Fruit fly (Drosophila melanogaster) whole organism, embryonic: ENCODE measurements around the gene TwdlL.

Experiments used
- Ada2b ChIP-seq: fragments of 200-800 bp; sonication (Bioruptor generic); IDR thresholded peaks from 2 replicates; pipeline ENCODE4 v1.3.6; 2022; ENCODE audit warnings: missing biosample characterization, missing genetic modification characterization
- Awh ChIP-seq: fragments of 200-800 bp; sonication (Bioruptor generic); IDR thresholded peaks from 2 replicates; pipeline ENCODE4, ENCODE4 v1.3.6; 2022; ENCODE audit warnings: missing biosample characterization, missing genetic modification characterization
- B-H2 ChIP-seq: fragments of 200-800 bp; sonication (Bioruptor generic); optimal IDR thresholded peaks from 2 replicates; lab custom pipeline; 2018; ENCODE audit warnings: missing biosample characterization, mild to moderate bottlenecking, missing genetic modification characterization
- BEAF-32 ChIP-seq: fragments of 200-800 bp; sonication (Bioruptor generic); optimal IDR thresholded peaks from 3 replicates; lab custom pipeline; 2017; ENCODE audit warnings: missing biosample characterization, missing genetic modification characterization, mild to moderate bottlenecking, moderate library complexity, missing genetic modification reagents
- CG1024 ChIP-seq: fragments of 200-800 bp; sonication (Bioruptor generic); IDR thresholded peaks from 2 replicates; pipeline ENCODE4 v1.3.6; 2022; ENCODE audit warnings: missing biosample characterization, missing genetic modification characterization
- CG11085 ChIP-seq: fragments of 200-800 bp; sonication (Bioruptor generic); IDR thresholded peaks from 2 replicates; pipeline ENCODE4 v1.3.6; 2022; ENCODE audit warnings: missing biosample characterization, missing genetic modification characterization
- CG11398 ChIP-seq: fragments of 200-800 bp; sonication (Bioruptor generic); optimal IDR thresholded peaks from 2 replicates; lab custom pipeline; 2016; ENCODE audit warnings: missing biosample characterization, missing genetic modification characterization
- CG11723 ChIP-seq: fragments of 200-800 bp; sonication (Bioruptor generic); optimal IDR thresholded peaks from 2 replicates; lab custom pipeline; 2017; ENCODE audit warnings: missing biosample characterization, mild to moderate bottlenecking, missing genetic modification characterization
- CG12104 ChIP-seq: fragments of 200-800 bp; sonication (Bioruptor generic); optimal IDR thresholded peaks from 3 replicates; lab custom pipeline; 2016; ENCODE audit warnings: missing biosample characterization, missing genetic modification characterization
- CG12155 ChIP-seq: fragments of 200-800 bp; sonication (Bioruptor generic); optimal IDR thresholded peaks from 3 replicates; lab custom pipeline; 2016; ENCODE audit warnings: missing biosample characterization, missing genetic modification characterization
- CG1529 ChIP-seq: fragments of 200-800 bp; sonication (Bioruptor generic); optimal IDR thresholded peaks from 3 replicates; lab custom pipeline; 2018; ENCODE audit warnings: missing biosample characterization, missing genetic modification characterization
- CG16779 ChIP-seq: fragments of 200-800 bp; sonication (Bioruptor generic); IDR thresholded peaks from 2 replicates; pipeline ENCODE4 v1.3.6; 2022; ENCODE audit warnings: missing biosample characterization, missing genetic modification characterization
- CG17568 ChIP-seq: fragments of 200-800 bp; sonication (Bioruptor generic); optimal IDR thresholded peaks from 2 replicates; lab custom pipeline; 2018; ENCODE audit warnings: missing biosample characterization, mild to moderate bottlenecking, missing genetic modification characterization, moderate library complexity
- CG18011 ChIP-seq: fragments of 200-800 bp; sonication (Bioruptor generic); optimal IDR thresholded peaks from 2 replicates; lab custom pipeline; 2017; ENCODE audit warnings: missing biosample characterization, missing genetic modification characterization, mild to moderate bottlenecking, moderate library complexity, missing genotype
- CG18764 ChIP-seq: fragments of 200-800 bp; sonication (Bioruptor generic); optimal IDR thresholded peaks from 3 replicates; lab custom pipeline; 2016; ENCODE audit warnings: missing biosample characterization, missing genetic modification characterization
- CG2199 ChIP-seq: fragments of 200-800 bp; sonication (Bioruptor generic); IDR thresholded peaks from 3 replicates; pipeline ENCODE4 v1.3.6; 2022; ENCODE audit warnings: missing biosample characterization, missing genetic modification characterization
- CG30020 ChIP-seq: fragments of 200-800 bp; optimal IDR thresholded peaks from 2 replicates; lab custom pipeline; 2019; ENCODE audit warnings: missing biosample characterization, mild to moderate bottlenecking, missing genetic modification characterization, moderate library complexity
- CG6854 ChIP-seq: fragments of 200-800 bp; sonication (Bioruptor generic); optimal IDR thresholded peaks from 3 replicates; lab custom pipeline; 2017; ENCODE audit warnings: missing biosample characterization, mild to moderate bottlenecking, missing genetic modification characterization
- CG9727 ChIP-seq: fragments of 200-800 bp; sonication (Bioruptor generic); optimal IDR thresholded peaks from 3 replicates; lab custom pipeline; 2017; ENCODE audit warnings: missing biosample characterization, mild to moderate bottlenecking, missing genetic modification characterization
- D ChIP-seq, 2 experiments: fragments of 200-800 bp in 1 of 2; fragments of >200 bp in 1 of 2; sonication (Bioruptor generic) in 1 of 2; optimal IDR thresholded peaks; 2 replicates in 1 of 2; 3 replicates in 1 of 2; lab custom pipeline; 2017; ENCODE audit warnings: mild to moderate bottlenecking in 1 of 2, missing biosample characterization in 1 of 2, missing genetic modification characterization in 1 of 2, missing genetic modification reagents in 1 of 2
- D19B ChIP-seq: fragments of 200-800 bp; sonication (Bioruptor generic); optimal IDR thresholded peaks from 2 replicates; lab custom pipeline; 2017; ENCODE audit warnings: missing biosample characterization, mild to moderate bottlenecking, missing genetic modification characterization
- Dad ChIP-seq: fragments of 200-800 bp; sonication (Bioruptor generic); optimal IDR thresholded peaks from 3 replicates; lab custom pipeline; 2016; ENCODE audit warnings: missing biosample characterization, missing genetic modification characterization
- HHEX ChIP-seq: fragments of 200-800 bp; sonication (Bioruptor generic); optimal IDR thresholded peaks from 3 replicates; lab custom pipeline; 2017; ENCODE audit warnings: missing biosample characterization, mild to moderate bottlenecking, missing genetic modification characterization, missing genetic modification reagents
- HmgD ChIP-seq: fragments of 200-800 bp; sonication (Bioruptor generic); optimal IDR thresholded peaks from 3 replicates; lab custom pipeline; 2016; ENCODE audit warnings: missing biosample characterization, missing genetic modification characterization
- NFAT ChIP-seq: fragments of 200-800 bp; sonication (Bioruptor generic); IDR thresholded peaks from 2 replicates; pipeline ENCODE4 v1.3.6; 2022; ENCODE audit warnings: missing biosample characterization, missing genetic modification characterization
- Sox100B ChIP-seq: fragments of 200-800 bp; sonication (Bioruptor generic); optimal IDR thresholded peaks from 3 replicates; lab custom pipeline; 2018; ENCODE audit warnings: missing biosample characterization, mild to moderate bottlenecking, missing genetic modification characterization
- Sry-δ ChIP-seq: fragments of 200-800 bp; sonication (Bioruptor generic); optimal IDR thresholded peaks from 2 replicates; lab custom pipeline; 2016; ENCODE audit warnings: missing biosample characterization, missing genetic modification characterization
- ac ChIP-seq: fragments of 200-800 bp; sonication (Bioruptor generic); optimal IDR thresholded peaks from 3 replicates; lab custom pipeline; 2017; ENCODE audit warnings: missing biosample characterization, mild to moderate bottlenecking, missing genetic modification characterization
- caup ChIP-seq: fragments of 200-800 bp; sonication (Bioruptor generic); optimal IDR thresholded peaks from 3 replicates; lab custom pipeline; 2017; ENCODE audit warnings: missing biosample characterization, mild to moderate bottlenecking, missing genetic modification characterization, moderate library complexity; ENCODE audit not compliant: severe bottlenecking
- danr ChIP-seq: fragments of 200-800 bp; sonication (Bioruptor generic); IDR thresholded peaks from 2 replicates; pipeline ENCODE4 v1.3.6; 2022; ENCODE audit warnings: missing biosample characterization, missing genetic modification characterization
- emc ChIP-seq: fragments of 200-800 bp; sonication (Bioruptor generic); optimal IDR thresholded peaks from 2 replicates; lab custom pipeline; 2016; ENCODE audit warnings: missing biosample characterization, missing genetic modification characterization
- gcm ChIP-seq: fragments of 200-800 bp; sonication (Bioruptor generic); optimal IDR thresholded peaks from 2 replicates; lab custom pipeline; 2019; ENCODE audit warnings: missing biosample characterization, mild to moderate bottlenecking, missing genetic modification characterization, moderate library complexity
- grn ChIP-seq: fragments of 200-800 bp; sonication (Bioruptor generic); optimal IDR thresholded peaks from 3 replicates; lab custom pipeline; 2017; ENCODE audit warnings: missing biosample characterization, missing genetic modification characterization
- hkb ChIP-seq, 2 experiments: fragments of 200-800 bp in 1 of 2; fragments of >200 bp in 1 of 2; sonication (Bioruptor generic) in 1 of 2; IDR thresholded peaks in 1 of 2; optimal IDR thresholded peaks in 1 of 2; 2 replicates each; pipeline versions ENCODE4 v1.3.6 to Lab custom; 2017 to 2022; ENCODE audit warnings: missing biosample characterization in 1 of 2, missing genetic modification characterization in 1 of 2
- nerfin-2 ChIP-seq: fragments of 200-800 bp; sonication (Bioruptor generic); IDR thresholded peaks from 2 replicates; pipeline ENCODE4 v1.3.6; 2022; ENCODE audit warnings: missing biosample characterization, missing genetic modification characterization; ENCODE audit not compliant: partially characterized antibody
- oc ChIP-seq: fragments of 200-800 bp; sonication (Bioruptor generic); optimal IDR thresholded peaks from 2 replicates; lab custom pipeline; 2018; ENCODE audit warnings: missing biosample characterization, mild to moderate bottlenecking, missing genetic modification characterization, moderate library complexity
- odd ChIP-seq: fragments of 200-800 bp; sonication (Bioruptor generic); optimal IDR thresholded peaks from 2 replicates; lab custom pipeline; 2017; ENCODE audit warnings: missing biosample characterization, mild to moderate bottlenecking, missing genetic modification characterization
- onecut ChIP-seq: fragments of 200-800 bp; sonication (Bioruptor generic); IDR thresholded peaks from 2 replicates; pipeline ENCODE4 v1.3.6; 2022; ENCODE audit warnings: missing biosample characterization, missing genetic modification characterization
- prd ChIP-seq, 3 experiments: fragments of >200 bp in 2 of 3; fragments of 200-800 bp in 1 of 3; sonication (Bioruptor generic) in 1 of 3; optimal IDR thresholded peaks in 2 of 3; IDR thresholded peaks in 1 of 3; 2 replicates in 2 of 3; 3 replicates in 1 of 3; pipeline versions ENCODE4 v1.3.6 to Lab custom; 2017 to 2022; ENCODE audit warnings: missing biosample characterization in 1 of 3, missing genetic modification characterization in 1 of 3
- tgo ChIP-seq: fragments of 200-800 bp; sonication (Bioruptor generic); IDR thresholded peaks from 3 replicates; pipeline ENCODE4 v1.3.6; 2022; ENCODE audit warnings: missing biosample characterization, missing genetic modification characterization
- tll ChIP-seq, 2 experiments: fragments of 200-800 bp in 1 of 2; fragments of >200 bp in 1 of 2; sonication (Bioruptor generic) in 1 of 2; optimal IDR thresholded peaks; 2 replicates each; lab custom pipeline; 2017 to 2019; ENCODE audit warnings: missing biosample characterization in 2 of 2, missing genetic modification characterization in 2 of 2, mild to moderate bottlenecking in 1 of 2, moderate library complexity in 1 of 2
- zen ChIP-seq: fragments of 200-800 bp; sonication (Bioruptor generic); optimal IDR thresholded peaks from 3 replicates; lab custom pipeline; 2018; ENCODE audit warnings: missing biosample characterization, mild to moderate bottlenecking, missing genetic modification characterization, moderate library complexity
- zfh2 ChIP-seq: fragments of 200-800 bp; sonication (Bioruptor generic); optimal IDR thresholded peaks from 2 replicates; lab custom pipeline; 2016; ENCODE audit warnings: missing biosample characterization, missing genetic modification characterization

Gene TwdlL

dm6 chr3R:26631334-26631919 is 6.0 kb upstream of the TwdlL start, which contains the start of gene TwdlN (continued):
- no peak for TF ChIP-seq CG17568 (GFP tag; lab: Kevin White, UChicago)
- TF ChIP-seq grn (GFP tag; lab: Kevin White, UChicago): peak; percentile 49
- no peak for TF ChIP-seq HmgD
- TF ChIP-seq CG6854 (GFP tag; lab: Kevin White, UChicago): no peak
- no peak for TF ChIP-seq HHEX (GFP tag; lab: Kevin White, UChicago)
- TF ChIP-seq CG1529 (GFP tag; lab: Kevin White, UChicago): no peak
- peak; percentile 3 for TF ChIP-seq odd
- no peak for TF ChIP-seq CG30020 (tag; lab: Kevin White, UChicago)
- TF ChIP-seq CG9727 (GFP tag; lab: Kevin White, UChicago): no peak
- TF ChIP-seq caup (GFP tag; lab: Kevin White, UChicago): no peak
- no peak for TF ChIP-seq CG16779
- no peak for TF ChIP-seq tgo (GFP tag; lab: Robert Waterston, UW)
- no peak for TF ChIP-seq CG11723
- no peak for TF ChIP-seq Sry-δ (GFP tag; lab: Kevin White, UChicago)
- 0 out of 2 replicates have a peak, but pooled peaks have one; percentile 15 for TF ChIP-seq NFAT (GFP tag; lab: Robert Waterston, UW)
- TF ChIP-seq BEAF-32 (GFP tag; lab: Kevin White, UChicago): no peak
- no peak for TF ChIP-seq prd (optimal IDR thresholded peaks at IDR 0.05; lab: Kevin White, UChicago)
- no peak for TF ChIP-seq prd (GFP tag; IDR thresholded peaks at IDR 0.05; lab: Robert Waterston, UW)
- no peak for TF ChIP-seq zfh2
- TF ChIP-seq CG2199 (GFP tag; lab: Robert Waterston, UW): no peak
- TF ChIP-seq onecut: no peak
- TF ChIP-seq CG1024 (GFP tag; lab: Robert Waterston, UW): no peak
- peak; percentile 31 for TF ChIP-seq oc (tag; lab: Kevin White, UChicago)
- TF ChIP-seq danr: no peak

DNA sequence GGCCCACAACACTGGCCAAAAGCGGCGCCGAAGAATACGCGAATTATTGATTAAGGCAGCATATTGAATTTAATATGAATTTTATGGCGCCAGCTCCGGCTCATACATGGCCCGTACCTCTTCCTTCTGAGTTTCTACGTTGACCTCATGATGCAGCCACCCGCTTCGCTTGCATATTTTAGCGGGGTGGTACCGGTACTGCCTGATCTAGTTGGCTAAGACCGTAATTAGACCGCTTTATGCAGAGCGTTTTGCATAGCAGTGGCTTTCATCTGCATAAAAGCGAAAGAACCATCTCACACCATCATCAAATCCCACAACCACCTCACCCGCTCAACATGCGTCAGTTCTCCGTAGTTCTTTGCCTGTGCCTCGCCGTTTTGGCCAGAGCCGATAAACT is 4.2 kb upstream of the TwdlL start, which contains the start of gene TwdlJ:
Gene TwdlJ (plus strand): TSS at position 301 of the 400 bp plus-strand sequence.
- TF ChIP-seq nerfin-2 (GFP tag; lab: Robert Waterston, UW) (no peak), gcm (GFP tag; lab: Kevin White, UChicago) (no peak), CG11398 (no peak), zen (no peak)
- TF ChIP-seq, all 482 proteins: peak for 0

DNA sequence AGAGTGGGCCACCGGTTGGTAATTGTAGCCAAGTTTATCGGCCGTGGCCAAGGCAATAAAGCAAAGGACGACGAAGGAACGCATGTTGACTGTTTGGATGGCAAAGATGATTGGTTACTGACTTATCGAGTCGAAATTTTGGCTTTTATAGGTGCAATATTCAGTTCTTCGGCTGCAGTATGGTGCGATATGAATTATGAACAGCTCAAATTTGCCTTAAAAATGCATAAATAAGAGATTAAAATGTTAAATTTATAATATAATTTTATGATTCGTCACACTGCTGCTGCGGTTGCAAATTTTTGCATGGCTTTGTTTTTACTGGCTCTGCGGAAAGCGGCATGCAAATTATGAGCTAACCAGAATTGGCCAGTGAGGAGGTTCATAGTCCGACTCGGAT is 3.2 kb upstream of the TwdlL start, which contains the start of gene TwdlK:
Gene TwdlK (minus strand): TSS at position 101 of the 400 bp plus-strand sequence.
- no peak for TF ChIP-seq tll (GFP tag; optimal IDR thresholded peaks at IDR 0.05; lab: Kevin White, UChicago)
- TF ChIP-seq Sox100B: no peak
- TF ChIP-seq CG11085 (GFP tag; lab: Robert Waterston, UW): no peak
- TF ChIP-seq gcm (GFP tag; lab: Kevin White, UChicago): no peak
- no peak for TF ChIP-seq ac
- no peak for TF ChIP-seq CG12104 (GFP tag; lab: Kevin White, UChicago)
- TF ChIP-seq danr: no peak
- no peak for TF ChIP-seq emc (GFP tag; lab: Kevin White, UChicago)
- no peak for TF ChIP-seq hkb (optimal IDR thresholded peaks at IDR 0.05; lab: Kevin White, UChicago)
- TF ChIP-seq hkb (GFP tag; IDR thresholded peaks at IDR 0.05; lab: Robert Waterston, UW): no peak
- TF ChIP-seq CG18011 (GFP tag; lab: Kevin White, UChicago): no peak
- no peak for TF ChIP-seq Dad (GFP tag; lab: Kevin White, UChicago)
- no peak for TF ChIP-seq Awh (GFP tag; lab: Robert Waterston, UW)
- TF ChIP-seq D (optimal IDR thresholded peaks at IDR 0.05; lab: Kevin White, UChicago): no peak
- no peak for TF ChIP-seq D (GFP tag; optimal IDR thresholded peaks at IDR 0.05; lab: Kevin White, UChicago)
- TF ChIP-seq D19B (GFP tag; lab: Kevin White, UChicago): no peak
- no peak for TF ChIP-seq CG12155 (GFP tag; lab: Kevin White, UChicago)
- TF ChIP-seq B-H2 (GFP tag; lab: Kevin White, UChicago): no peak
- TF ChIP-seq CG18764 (GFP tag; lab: Kevin White, UChicago): no peak
- no peak for TF ChIP-seq CG6854 (GFP tag; lab: Kevin White, UChicago)
- no peak for TF ChIP-seq Ada2b
